Worm (Caenorhabditis elegans): ENCODE data around the gene lact-5.
"Not testable (repeated sequence)": the region's sequence is repeated elsewhere in the genome, so short reads cannot be mapped to it uniquely, and the experiment has no call there.

lact-5 gene

ce11 chrII:4821739-4822138 is at the start of gene lact-5:
lact-5 (minus strand) TSS chrII:4821739.
- no peak for TF ChIP-seq tbx-37 (GFP tag; conservative IDR thresholded peaks at IDR 0.05)
- TF ChIP-seq B0310.2 (tag; optimal IDR thresholded peaks at IDR 0.05), result no peak
- no peak for TF ChIP-seq pes-1 (GFP tag; IDR thresholded peaks at IDR 0.05)

- TF ChIP-seq flt-1 (GFP tag; IDR thresholded peaks at IDR 0.05) (no peak), ceh-13 (GFP tag; optimal IDR thresholded peaks at IDR 0.05) (no peak), sea-1 (GFP tag; conservative IDR thresholded peaks at IDR 0.05) (no peak), ets-7 (tag; optimal IDR thresholded peaks at IDR 0.05) (no peak)
These were observed 49.2 kb upstream of the lact-5 start, which contains the start of gene col-20 for ce11 chrII:4870691-4871090. col-20 (minus strand) TSS chrII:4870791.

- TF ChIP-seq tbx-11 (GFP tag; IDR thresholded peaks at IDR 0.05) (0 out of 2 replicates have a peak, but pooled peaks have one; percentile 39), ceh-13 (GFP tag; optimal IDR thresholded peaks at IDR 0.05) (no peak)
These were observed 48.3 kb upstream of the lact-5 start for ce11 chrII:4869793-4870343.

- TF ChIP-seq hnd-1 (tag; optimal IDR thresholded peaks at IDR 0.05) (no peak), F13C5.2 (tag; optimal IDR thresholded peaks at IDR 0.05) (no peak), sea-1 (GFP tag; conservative IDR thresholded peaks at IDR 0.05) (no peak), ceh-13 (GFP tag; optimal IDR thresholded peaks at IDR 0.05) (no peak), tbx-37 (GFP tag; conservative IDR thresholded peaks at IDR 0.05) (no peak), scrt-1 (GFP tag; IDR thresholded peaks at IDR 0.05) (no peak), tra-4 (tag; optimal IDR thresholded peaks at IDR 0.05) (no peak), pes-1 (GFP tag; IDR thresholded peaks at IDR 0.05) (no peak), aly-1 (tag; optimal IDR thresholded peaks at IDR 0.05) (no peak), hmbx-1 (tag; optimal IDR thresholded peaks at IDR 0.05) (no peak), ets-7 (tag; optimal IDR thresholded peaks at IDR 0.05) (no peak), B0310.2 (tag; optimal IDR thresholded peaks at IDR 0.05) (no peak), tbx-11 (GFP tag; IDR thresholded peaks at IDR 0.05) (no peak), hmg-4 (GFP tag; optimal IDR thresholded peaks at IDR 0.05) (no peak), ama-1 (optimal IDR thresholded peaks at IDR 0.05) (no peak)
These were observed 45.9 kb upstream of the lact-5 start, which contains the start of gene col-17 for ce11 chrII:4867476-4867875. col-17 (minus strand) TSS chrII:4867576.

ce11 chrII:4866819-4867218 is 45.3 kb upstream of the lact-5 start:
- 0 out of 2 replicates have a peak, but pooled peaks have one; percentile 15 for TF ChIP-seq pes-1 (GFP tag; IDR thresholded peaks at IDR 0.05)
- TF ChIP-seq scrt-1 (GFP tag; IDR thresholded peaks at IDR 0.05), result 0 out of 2 replicates have a peak, but pooled peaks have one; percentile 58

ce11 chrII:4866045-4866444 is 44.5 kb upstream of the lact-5 start:
- TF ChIP-seq sea-1 (GFP tag; conservative IDR thresholded peaks at IDR 0.05) (no peak), B0310.2 (tag; optimal IDR thresholded peaks at IDR 0.05) (no peak), F13C5.2 (tag; optimal IDR thresholded peaks at IDR 0.05) (no peak), ceh-13 (GFP tag; optimal IDR thresholded peaks at IDR 0.05) (no peak), hnd-1 (tag; optimal IDR thresholded peaks at IDR 0.05) (no peak), ets-7 (tag; optimal IDR thresholded peaks at IDR 0.05) (no peak), tbx-11 (GFP tag; IDR thresholded peaks at IDR 0.05) (no peak), hmbx-1 (tag; optimal IDR thresholded peaks at IDR 0.05) (no peak), tbx-37 (GFP tag; conservative IDR thresholded peaks at IDR 0.05) (no peak), flt-1 (GFP tag; IDR thresholded peaks at IDR 0.05) (no peak), pes-1 (GFP tag; IDR thresholded peaks at IDR 0.05) (no peak), aly-1 (tag; optimal IDR thresholded peaks at IDR 0.05) (no peak), tra-4 (tag; optimal IDR thresholded peaks at IDR 0.05) (no peak), scrt-1 (GFP tag; IDR thresholded peaks at IDR 0.05) (no peak)

- no peak for TF ChIP-seq ama-1 (optimal IDR thresholded peaks at IDR 0.05)
- no peak for TF ChIP-seq ceh-36 (tag; optimal IDR thresholded peaks at IDR 0.05)
- no peak for TF ChIP-seq ceh-13 (GFP tag; optimal IDR thresholded peaks at IDR 0.05)
- no peak for TF ChIP-seq F13C5.2 (tag; optimal IDR thresholded peaks at IDR 0.05)
- no peak for TF ChIP-seq ets-7 (tag; optimal IDR thresholded peaks at IDR 0.05)
- TF ChIP-seq flt-1 (GFP tag; IDR thresholded peaks at IDR 0.05), result no peak
- TF ChIP-seq sea-1 (GFP tag; conservative IDR thresholded peaks at IDR 0.05), result no peak
- no peak for TF ChIP-seq tbx-11 (GFP tag; IDR thresholded peaks at IDR 0.05)
- TF ChIP-seq hnd-1 (tag; optimal IDR thresholded peaks at IDR 0.05), result no peak
- TF ChIP-seq tra-4 (tag; optimal IDR thresholded peaks at IDR 0.05), result no peak
- no peak for TF ChIP-seq aly-1 (tag; optimal IDR thresholded peaks at IDR 0.05)
- TF ChIP-seq scrt-1 (GFP tag; IDR thresholded peaks at IDR 0.05), result no peak
- no peak for TF ChIP-seq B0310.2 (tag; optimal IDR thresholded peaks at IDR 0.05)
- TF ChIP-seq pes-1 (GFP tag; IDR thresholded peaks at IDR 0.05), result no peak
- TF ChIP-seq hmg-4 (GFP tag; optimal IDR thresholded peaks at IDR 0.05), result no peak
- no peak for TF ChIP-seq hmbx-1 (tag; optimal IDR thresholded peaks at IDR 0.05)
- no peak for TF ChIP-seq tbx-37 (GFP tag; conservative IDR thresholded peaks at IDR 0.05)
These were observed 41.8 kb upstream of the lact-5 start, which contains the start of the genes mpst-4 and F11G11.14 for ce11 chrII:4863357-4863756. mpst-4 (minus strand) TSS chrII:4863457. F11G11.14 (plus strand) TSS chrII:4863681.

ce11 chrII:4860260-4860659 is 38.7 kb upstream of the lact-5 start, which contains the start of the genes nspd-5 and F11G11.4:
nspd-5 (minus strand) TSS chrII:4860360.
F11G11.4 (plus strand) TSS chrII:4860594.
- TF ChIP-seq ama-1 (optimal IDR thresholded peaks at IDR 0.05); F13C5.2 (tag; optimal IDR thresholded peaks at IDR 0.05); flt-1 (GFP tag; IDR thresholded peaks at IDR 0.05): not testable (repeated sequence)
